Fruit fly (Drosophila melanogaster): Measurements from ENCODE around the gene CG42302.

CG42302 gene

dm6 chrX:18739795-18740194 lies 14.3 kb upstream of the CG42302 start, which contains the start of gene CG6873:
Gene CG6873 (minus strand): TSS chrX:18739895.
- TF ChIP-seq CG14711 (tag; optimal IDR thresholded peaks at IDR 0.05) (no peak), Clk (GFP tag; optimal IDR thresholded peaks at IDR 0.05) (no peak), CG7101 (tag; optimal IDR thresholded peaks at IDR 0.05) (no peak)

dm6 chrX:18726270-18726669 lies 798 bp upstream of the CG42302 start, which contains the start of gene CCKLR-17D1:
Gene CCKLR-17D1 (minus strand): TSS chrX:18726572.
- TF ChIP-seq cic (GFP tag; optimal IDR thresholded peaks at IDR 0.05) (no peak), Mnt (GFP tag; optimal IDR thresholded peaks at IDR 0.05) (no peak), ovo (GFP tag; optimal IDR thresholded peaks at IDR 0.05) (no peak), CG14711 (tag; optimal IDR thresholded peaks at IDR 0.05) (no peak), Hr96 (GFP tag; optimal IDR thresholded peaks at IDR 0.05) (no peak), pad (GFP tag; optimal IDR thresholded peaks at IDR 0.05) (no peak), Crg-1 (GFP tag; optimal IDR thresholded peaks at IDR 0.05) (no peak), kay (GFP tag; ENCODE audit: borderline replicate concordance) (no peak), bab1 (GFP tag; optimal IDR thresholded peaks at IDR 0.05) (no peak), CG7101 (tag; optimal IDR thresholded peaks at IDR 0.05) (no peak), CG5204 (GFP tag; optimal IDR thresholded peaks at IDR 0.05) (no peak), Clk (GFP tag; optimal IDR thresholded peaks at IDR 0.05) (no peak), tj (GFP tag; optimal IDR thresholded peaks at IDR 0.05) (no peak), CG33017 (tag; optimal IDR thresholded peaks at IDR 0.05) (no peak), CG7045 (GFP tag; optimal IDR thresholded peaks at IDR 0.05) (no peak), CG1620 (GFP tag; optimal IDR thresholded peaks at IDR 0.05) (no peak), CG12768 (GFP tag; optimal IDR thresholded peaks at IDR 0.05) (no peak), cnc (optimal IDR thresholded peaks at IDR 0.05) (no peak), CG11617 (GFP tag; optimal IDR thresholded peaks at IDR 0.05) (no peak), toe (GFP tag; optimal IDR thresholded peaks at IDR 0.05) (no peak)

dm6 chrX:18709565-18709964 lies 15.9 kb downstream of the CG42302 start, which contains the start of gene Cyp308a1:
Gene Cyp308a1 (plus strand): TSS chrX:18709865.
- TF ChIP-seq CG11617 (GFP tag; optimal IDR thresholded peaks at IDR 0.05) (no peak), toe (GFP tag; optimal IDR thresholded peaks at IDR 0.05) (no peak), kay (GFP tag; ENCODE audit: borderline replicate concordance) (no peak), pad (GFP tag; optimal IDR thresholded peaks at IDR 0.05) (no peak), Crg-1 (GFP tag; optimal IDR thresholded peaks at IDR 0.05) (no peak), bab1 (GFP tag; optimal IDR thresholded peaks at IDR 0.05) (no peak), CG33017 (tag; optimal IDR thresholded peaks at IDR 0.05) (no peak), cic (GFP tag; optimal IDR thresholded peaks at IDR 0.05) (no peak), CG1620 (GFP tag; optimal IDR thresholded peaks at IDR 0.05) (no peak), CG7101 (tag; optimal IDR thresholded peaks at IDR 0.05) (no peak), cnc (optimal IDR thresholded peaks at IDR 0.05) (no peak), CG5204 (GFP tag; optimal IDR thresholded peaks at IDR 0.05) (no peak), CG14711 (tag; optimal IDR thresholded peaks at IDR 0.05) (no peak), tj (GFP tag; optimal IDR thresholded peaks at IDR 0.05) (no peak), Mnt (GFP tag; optimal IDR thresholded peaks at IDR 0.05) (no peak), Clk (GFP tag; optimal IDR thresholded peaks at IDR 0.05) (no peak), ovo (GFP tag; optimal IDR thresholded peaks at IDR 0.05) (no peak), CG7045 (GFP tag; optimal IDR thresholded peaks at IDR 0.05) (no peak)

dm6 chrX:18703875-18704274 lies 21.6 kb downstream of the CG42302 start:
- TF ChIP-seq bab1 (GFP tag; optimal IDR thresholded peaks at IDR 0.05) (no peak), toe (GFP tag; optimal IDR thresholded peaks at IDR 0.05) (no peak), CG33017 (tag; optimal IDR thresholded peaks at IDR 0.05) (no peak), Crg-1 (GFP tag; optimal IDR thresholded peaks at IDR 0.05) (no peak), pad (GFP tag; optimal IDR thresholded peaks at IDR 0.05) (no peak)

dm6 chrX:18702245-18702644 lies 23.2 kb downstream of the CG42302 start:
- TF ChIP-seq Clk (GFP tag; optimal IDR thresholded peaks at IDR 0.05) (no peak), tj (GFP tag; optimal IDR thresholded peaks at IDR 0.05) (peak; percentile 63), bab1 (GFP tag; optimal IDR thresholded peaks at IDR 0.05) (no peak)

dm6 chrX:18701752-18702151 lies 23.7 kb downstream of the CG42302 start:
- no peak for TF ChIP-seq pad (GFP tag; optimal IDR thresholded peaks at IDR 0.05)
- no peak for TF ChIP-seq bab1 (GFP tag; optimal IDR thresholded peaks at IDR 0.05)
- no peak for TF ChIP-seq tj (GFP tag; optimal IDR thresholded peaks at IDR 0.05)
- TF ChIP-seq Hr96 (GFP tag; optimal IDR thresholded peaks at IDR 0.05): no peak
- TF ChIP-seq CG5204 (GFP tag; optimal IDR thresholded peaks at IDR 0.05): no peak
- no peak for TF ChIP-seq ovo (GFP tag; optimal IDR thresholded peaks at IDR 0.05)
- no peak for TF ChIP-seq cnc (optimal IDR thresholded peaks at IDR 0.05)
- no peak for TF ChIP-seq cic (GFP tag; optimal IDR thresholded peaks at IDR 0.05)

- TF ChIP-seq CG1620 (GFP tag; optimal IDR thresholded peaks at IDR 0.05) (no peak), Hr96 (GFP tag; optimal IDR thresholded peaks at IDR 0.05) (no peak), Mnt (GFP tag; optimal IDR thresholded peaks at IDR 0.05) (no peak), CG33017 (tag; optimal IDR thresholded peaks at IDR 0.05) (no peak), CG7045 (GFP tag; optimal IDR thresholded peaks at IDR 0.05) (no peak), CG7101 (tag; optimal IDR thresholded peaks at IDR 0.05) (no peak), CG12768 (GFP tag; optimal IDR thresholded peaks at IDR 0.05) (no peak), bab1 (GFP tag; optimal IDR thresholded peaks at IDR 0.05) (no peak), CG5204 (GFP tag; optimal IDR thresholded peaks at IDR 0.05) (no peak)
These were observed 24.9 kb downstream of the CG42302 start for dm6 chrX:18700586-18700985.

Measured in whole organism, adult.